Fruit fly (Drosophila melanogaster): ENCODE results near the gene CG44227.

Gene CG44227

DNA sequence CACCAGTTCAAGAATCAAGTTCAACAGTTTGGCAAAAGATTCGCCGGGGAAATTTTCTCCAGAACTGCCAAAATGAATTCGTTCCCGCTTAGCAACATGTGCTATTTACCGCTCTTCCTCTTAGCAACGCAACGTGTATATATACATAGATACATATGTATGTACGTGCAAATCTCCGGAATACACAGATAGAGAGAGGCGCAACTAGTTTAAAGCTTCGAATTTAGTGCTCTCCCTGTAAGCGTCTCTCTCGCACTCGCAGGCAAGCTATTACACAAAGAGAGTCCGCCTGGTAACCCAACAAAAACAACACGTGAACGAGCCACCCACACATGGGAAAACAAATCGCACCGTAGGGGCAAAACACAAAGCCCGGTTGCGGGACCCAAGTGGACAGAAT is 26.3 kb downstream of the CG44227 start (continued):
- TF ChIP-seq danr (GFP tag; IDR thresholded peaks at IDR 0.05) (no peak), NK7.1 (GFP tag; optimal IDR thresholded peaks at IDR 0.05) (no peak), sc (optimal IDR thresholded peaks at IDR 0.05) (no peak), sc (GFP tag; optimal IDR thresholded peaks at IDR 0.05) (no peak), gcm2 (GFP tag; optimal IDR thresholded peaks at IDR 0.05) (no peak), CG33213 (GFP tag; optimal IDR thresholded peaks at IDR 0.05) (no peak), Lpt (GFP tag; optimal IDR thresholded peaks at IDR 0.05) (no peak), CG6683 (GFP tag; optimal IDR thresholded peaks at IDR 0.05) (no peak), Xrp1 (GFP tag; IDR thresholded peaks at IDR 0.05) (no peak), CG17361 (GFP tag; IDR thresholded peaks at IDR 0.05) (no peak), CG12299 (tag; optimal IDR thresholded peaks at IDR 0.05) (no peak), nau (GFP tag; optimal IDR thresholded peaks at IDR 0.05) (no peak), onecut (GFP tag; IDR thresholded peaks at IDR 0.05) (no peak), yki (optimal IDR thresholded peaks at IDR 0.05) (no peak), CG17186 (GFP tag; optimal IDR thresholded peaks at IDR 0.05) (no peak), CG1832 (GFP tag; optimal IDR thresholded peaks at IDR 0.05) (peak; percentile 10), p53 (GFP tag; optimal IDR thresholded peaks at IDR 0.05) (no peak), CG4328 (GFP tag; optimal IDR thresholded peaks at IDR 0.05) (no peak), pfk (GFP tag; optimal IDR thresholded peaks at IDR 0.05) (no peak), wek (GFP tag; optimal IDR thresholded peaks at IDR 0.05) (no peak), ci (GFP tag; IDR thresholded peaks at IDR 0.05) (peak; percentile 30; the same call in 1 of the 3 replicates), vvl (GFP tag; IDR thresholded peaks at IDR 0.05) (0 out of 2 replicates have a peak, but pooled peaks have one; percentile 12), CG4707 (GFP tag; optimal IDR thresholded peaks at IDR 0.05) (no peak), CG10321 (GFP tag; IDR thresholded peaks at IDR 0.05) (peak; percentile 13; the same call in 1 of the 2 replicates), h (optimal IDR thresholded peaks at IDR 0.05) (no peak), CG33557 (GFP tag; optimal IDR thresholded peaks at IDR 0.05) (no peak), CG17612 (GFP tag; IDR thresholded peaks at IDR 0.05) (no peak), CG16863 (GFP tag; optimal IDR thresholded peaks at IDR 0.05) (no peak), schlank (tag; optimal IDR thresholded peaks at IDR 0.05) (no peak), CG15269 (tag; optimal IDR thresholded peaks at IDR 0.05) (no peak), Aef1 (GFP tag; IDR thresholded peaks at IDR 0.05) (0 out of 3 replicates have a peak, but pooled peaks have one; percentile 15), CG14667 (GFP tag; IDR thresholded peaks at IDR 0.05) (no peak), Rfx (GFP tag; IDR thresholded peaks at IDR 0.05) (peak; percentile 4; the same call in 1 of the 2 replicates), Hr51 (GFP tag; optimal IDR thresholded peaks at IDR 0.05) (no peak), Bgb (GFP tag; IDR thresholded peaks at IDR 0.05; ENCODE audit: partially characterized antibody) (no peak), run (tag; optimal IDR thresholded peaks at IDR 0.05) (no peak), CG32767 (GFP tag; IDR thresholded peaks at IDR 0.05) (0 out of 2 replicates have a peak, but pooled peaks have one; percentile 11), Taf1 (GFP tag; IDR thresholded peaks at IDR 0.05) (no peak), CG34224 (GFP tag; IDR thresholded peaks at IDR 0.05; ENCODE audit: partially characterized antibody) (peak; percentile 22; the same call in 1 of the 3 replicates), MESR4 (GFP tag; optimal IDR thresholded peaks at IDR 0.05) (no peak), sug (tag; optimal IDR thresholded peaks at IDR 0.05) (peak; percentile 25), crol (GFP tag; IDR thresholded peaks at IDR 0.05) (no peak), CG17829 (tag; optimal IDR thresholded peaks at IDR 0.05) (no peak), caup (GFP tag; optimal IDR thresholded peaks at IDR 0.05; ENCODE audit: severe bottlenecking) (no peak), B-H2 (GFP tag; optimal IDR thresholded peaks at IDR 0.05) (no peak), Atf-2 (GFP tag; optimal IDR thresholded peaks at IDR 0.05) (no peak), CG12769 (tag; optimal IDR thresholded peaks at IDR 0.05) (peak; percentile 76), H2.0 (GFP tag; IDR thresholded peaks at IDR 0.05) (no peak), CG1792 (GFP tag; optimal IDR thresholded peaks at IDR 0.05) (no peak), CG11723 (GFP tag; optimal IDR thresholded peaks at IDR 0.05) (no peak), CG13775 (GFP tag; optimal IDR thresholded peaks at IDR 0.05) (no peak), Dek (tag; optimal IDR thresholded peaks at IDR 0.05) (no peak)
